Fruit fly (Drosophila melanogaster) whole organism, embryonic: ENCODE measurements around the gene APC4.
A peak's percentile ranks its signal among the peaks of the same experiment; 100 is the strongest.

Experiments
- BtbVII ChIP-seq: fragments of 200-800 bp; sonication (Bioruptor generic); optimal IDR thresholded peaks from 3 replicates; lab custom pipeline; 2017; ENCODE audit warnings: missing biosample characterization, mild to moderate bottlenecking, missing genetic modification characterization
- CG14860 ChIP-seq: fragments of 200-800 bp; sonication (Bioruptor generic); IDR thresholded peaks from 3 replicates; pipeline ENCODE4 v1.3.6; 2022; ENCODE audit warnings: missing biosample characterization, missing genetic modification characterization; ENCODE audit not compliant: partially characterized antibody
- CG34224 ChIP-seq: fragments of 200-800 bp; sonication (Bioruptor generic); IDR thresholded peaks from 3 replicates; pipeline ENCODE4 v1.3.6; 2022; ENCODE audit warnings: missing biosample characterization, missing genetic modification characterization; ENCODE audit not compliant: partially characterized antibody
- CG42726 ChIP-seq: fragments of 200-800 bp; sonication (Bioruptor generic); IDR thresholded peaks from 2 replicates; pipeline ENCODE4 v1.3.6; 2022; ENCODE audit warnings: missing biosample characterization, missing genetic modification characterization; ENCODE audit not compliant: partially characterized antibody
- CG5245 ChIP-seq: fragments of 200-800 bp; sonication (Bioruptor generic); optimal IDR thresholded peaks from 3 replicates; lab custom pipeline; 2016; ENCODE audit warnings: missing biosample characterization, missing genetic modification characterization
- CG6272 ChIP-seq: fragments of 200-800 bp; sonication (Bioruptor generic); IDR thresholded peaks from 2 replicates; pipeline ENCODE4 v1.3.6; 2022; ENCODE audit warnings: missing biosample characterization, missing genetic modification characterization
- CG7271 ChIP-seq: fragments of 200-800 bp; sonication (Bioruptor generic); optimal IDR thresholded peaks from 2 replicates; lab custom pipeline; 2018; ENCODE audit warnings: missing biosample characterization, mild to moderate bottlenecking, missing genetic modification characterization, moderate library complexity
- CG7839 ChIP-seq: fragments of 200-800 bp; sonication (Bioruptor generic); optimal IDR thresholded peaks from 3 replicates; lab custom pipeline; 2018; ENCODE audit warnings: missing biosample characterization, mild to moderate bottlenecking, missing genetic modification characterization, moderate library complexity
- CG8281 ChIP-seq: fragments of 200-800 bp; sonication (Bioruptor generic); optimal IDR thresholded peaks from 2 replicates; lab custom pipeline; 2018; ENCODE audit warnings: missing biosample characterization, mild to moderate bottlenecking, missing genetic modification characterization, moderate library complexity
- CG8924 ChIP-seq: fragments of 200-800 bp; optimal IDR thresholded peaks from 3 replicates; lab custom pipeline; 2019; ENCODE audit warnings: missing biosample characterization, mild to moderate bottlenecking, missing genetic modification characterization, moderate library complexity
- CG9215 ChIP-seq: fragments of 200-800 bp; sonication (Bioruptor generic); IDR thresholded peaks from 2 replicates; pipeline ENCODE4 v1.3.6; 2022; ENCODE audit warnings: missing biosample characterization, missing genetic modification characterization
- CG9437 ChIP-seq: fragments of 200-800 bp; sonication (Bioruptor generic); optimal IDR thresholded peaks from 2 replicates; lab custom pipeline; 2018; ENCODE audit warnings: missing biosample characterization, mild to moderate bottlenecking, missing genetic modification characterization
- Deaf1 ChIP-seq: fragments of 200-800 bp; optimal IDR thresholded peaks from 3 replicates; lab custom pipeline; 2019; ENCODE audit warnings: missing biosample characterization, mild to moderate bottlenecking, missing genetic modification characterization, moderate library complexity
- Doc3 ChIP-seq: fragments of 200-800 bp; sonication (Bioruptor generic); IDR thresholded peaks from 3 replicates; pipeline ENCODE4 v1.3.6; 2022; ENCODE audit warnings: missing biosample characterization, missing genetic modification characterization; ENCODE audit not compliant: partially characterized antibody
- Drgx ChIP-seq: fragments of 200-800 bp; sonication (Bioruptor generic); IDR thresholded peaks from 2 replicates; pipeline ENCODE4 v1.3.6; 2022; ENCODE audit warnings: missing biosample characterization, missing genetic modification characterization
- Ets65A ChIP-seq: fragments of 200-800 bp; sonication (Bioruptor generic); peaks from one replicate; lab custom pipeline; 2016; ENCODE audit warnings: missing biosample characterization, missing genetic modification characterization
- Fer3 ChIP-seq: fragments of 200-800 bp; sonication (Bioruptor generic); optimal IDR thresholded peaks from 2 replicates; lab custom pipeline; 2018; ENCODE audit warnings: missing biosample characterization, mild to moderate bottlenecking, missing genetic modification characterization, moderate library complexity
- Hsf ChIP-seq: fragments of 200-800 bp; sonication (Bioruptor generic); optimal IDR thresholded peaks from 3 replicates; lab custom pipeline; 2016; ENCODE audit warnings: missing biosample characterization, missing genetic modification characterization
- Lhr ChIP-seq: fragments of 200-800 bp; sonication (Bioruptor generic); optimal IDR thresholded peaks from 3 replicates; lab custom pipeline; 2017; ENCODE audit warnings: mild to moderate bottlenecking, missing biosample characterization, missing genetic modification reagents, missing genetic modification characterization
- MESR4 ChIP-seq: fragments of 200-800 bp; sonication (Bioruptor generic); optimal IDR thresholded peaks from 2 replicates; lab custom pipeline; 2018; ENCODE audit warnings: missing biosample characterization, mild to moderate bottlenecking, missing genetic modification characterization, moderate library complexity
- Mad ChIP-seq: fragments of 200-800 bp; sonication (Bioruptor generic); optimal IDR thresholded peaks from 2 replicates; lab custom pipeline; 2016; ENCODE audit warnings: missing biosample characterization, missing genetic modification characterization
- Meics ChIP-seq: fragments of 200-800 bp; sonication (Bioruptor generic); optimal IDR thresholded peaks from 2 replicates; lab custom pipeline; 2017; ENCODE audit warnings: missing biosample characterization, mild to moderate bottlenecking, missing genetic modification characterization
- NC2α ChIP-seq: fragments of 200-800 bp; sonication (Bioruptor generic); optimal IDR thresholded peaks from 2 replicates; lab custom pipeline; 2016; ENCODE audit warnings: missing biosample characterization, missing genetic modification characterization
- Pdp1 ChIP-seq, 2 experiments: fragments of 200-800 bp; sonication (Bioruptor generic); optimal IDR thresholded peaks; 3 replicates each; lab custom pipeline; 2016; ENCODE audit warnings: missing biosample characterization in 2 of 2, missing genetic modification characterization in 2 of 2, mild to moderate bottlenecking in 1 of 2, moderate library complexity in 1 of 2
- Scr ChIP-seq: fragments of 200-800 bp; sonication (Bioruptor generic); IDR thresholded peaks from 2 replicates; pipeline ENCODE4 v1.3.6; 2022; ENCODE audit warnings: missing biosample characterization, missing genetic modification characterization; ENCODE audit not compliant: partially characterized antibody
- Trl ChIP-seq, 3 experiments: fragments of >200 bp in 2 of 3; fragments of 200-800 bp in 1 of 3; sonication (Bioruptor generic) in 1 of 3; optimal IDR thresholded peaks; 2 replicates in 1 of 3; 3 replicates in 2 of 3; lab custom pipeline; 2016 to 2017; ENCODE audit warnings: missing biosample characterization in 1 of 3, missing genetic modification characterization in 1 of 3
- ap ChIP-seq: fragments of 200-800 bp; sonication (Bioruptor generic); IDR thresholded peaks from 2 replicates; pipeline ENCODE4 v1.3.6; 2022; ENCODE audit warnings: missing biosample characterization, missing genetic modification characterization
- bowl ChIP-seq: fragments of 200-800 bp; sonication (Bioruptor generic); IDR thresholded peaks from 2 replicates; pipeline ENCODE4 v1.3.6; 2022; ENCODE audit warnings: missing biosample characterization, missing genetic modification characterization
- cg ChIP-seq: fragments of 200-800 bp; sonication (Bioruptor generic); optimal IDR thresholded peaks from 3 replicates; lab custom pipeline; 2019; ENCODE audit warnings: missing biosample characterization, mild to moderate bottlenecking, missing genetic modification characterization, moderate library complexity
- corto ChIP-seq: fragments of 200-800 bp; sonication (Bioruptor generic); optimal IDR thresholded peaks from 2 replicates; lab custom pipeline; 2016; ENCODE audit warnings: missing biosample characterization, mild to moderate bottlenecking, missing genetic modification characterization, moderate library complexity
- dpn ChIP-seq, 2 experiments: fragments of 200-800 bp; sonication (Bioruptor generic); optimal IDR thresholded peaks; 3 replicates each; lab custom pipeline; 2016; ENCODE audit warnings: missing biosample characterization in 2 of 2, missing genetic modification characterization in 2 of 2
- exex ChIP-seq: fragments of 200-800 bp; sonication (Bioruptor generic); optimal IDR thresholded peaks from 4 replicates; lab custom pipeline; 2018; ENCODE audit warnings: missing biosample characterization, mild to moderate bottlenecking, missing genetic modification characterization, moderate library complexity
- grau ChIP-seq: fragments of 200-800 bp; optimal IDR thresholded peaks from 3 replicates; lab custom pipeline; 2019; ENCODE audit warnings: missing biosample characterization, mild to moderate bottlenecking, missing genetic modification characterization, moderate library complexity
- ind ChIP-seq: fragments of 200-800 bp; sonication (Bioruptor generic); optimal IDR thresholded peaks from 3 replicates; lab custom pipeline; 2016; ENCODE audit warnings: missing biosample characterization, missing genetic modification characterization
- insv ChIP-seq, 2 experiments: fragments of 200-800 bp; sonication (Bioruptor generic); optimal IDR thresholded peaks; 3 replicates each; lab custom pipeline; 2016 to 2018; ENCODE audit warnings: missing biosample characterization in 2 of 2, missing genetic modification characterization in 2 of 2
- nmo ChIP-seq: fragments of 200-800 bp; sonication (Bioruptor generic); optimal IDR thresholded peaks from 2 replicates; lab custom pipeline; 2018; ENCODE audit warnings: missing biosample characterization, mild to moderate bottlenecking, missing genetic modification characterization, moderate library complexity
- ro ChIP-seq: fragments of 200-800 bp; sonication (Bioruptor generic); IDR thresholded peaks from 2 replicates; pipeline ENCODE4 v1.3.6; 2022; ENCODE audit warnings: missing biosample characterization, missing genetic modification characterization
- sd ChIP-seq: fragments of 200-800 bp; sonication (Bioruptor generic); optimal IDR thresholded peaks from 3 replicates; lab custom pipeline; 2018; ENCODE audit warnings: missing biosample characterization, mild to moderate bottlenecking, missing genetic modification characterization, moderate library complexity
- sens ChIP-seq: fragments of 200-800 bp; sonication (Bioruptor generic); peaks from one replicate; lab custom pipeline; 2016; ENCODE audit warnings: missing biosample characterization, missing genetic modification characterization
- vvl ChIP-seq: fragments of 200-800 bp; sonication (Bioruptor generic); IDR thresholded peaks from 2 replicates; pipeline ENCODE4 v1.3.6; 2022; ENCODE audit warnings: missing biosample characterization, missing genetic modification characterization

APC4 gene

DNA sequence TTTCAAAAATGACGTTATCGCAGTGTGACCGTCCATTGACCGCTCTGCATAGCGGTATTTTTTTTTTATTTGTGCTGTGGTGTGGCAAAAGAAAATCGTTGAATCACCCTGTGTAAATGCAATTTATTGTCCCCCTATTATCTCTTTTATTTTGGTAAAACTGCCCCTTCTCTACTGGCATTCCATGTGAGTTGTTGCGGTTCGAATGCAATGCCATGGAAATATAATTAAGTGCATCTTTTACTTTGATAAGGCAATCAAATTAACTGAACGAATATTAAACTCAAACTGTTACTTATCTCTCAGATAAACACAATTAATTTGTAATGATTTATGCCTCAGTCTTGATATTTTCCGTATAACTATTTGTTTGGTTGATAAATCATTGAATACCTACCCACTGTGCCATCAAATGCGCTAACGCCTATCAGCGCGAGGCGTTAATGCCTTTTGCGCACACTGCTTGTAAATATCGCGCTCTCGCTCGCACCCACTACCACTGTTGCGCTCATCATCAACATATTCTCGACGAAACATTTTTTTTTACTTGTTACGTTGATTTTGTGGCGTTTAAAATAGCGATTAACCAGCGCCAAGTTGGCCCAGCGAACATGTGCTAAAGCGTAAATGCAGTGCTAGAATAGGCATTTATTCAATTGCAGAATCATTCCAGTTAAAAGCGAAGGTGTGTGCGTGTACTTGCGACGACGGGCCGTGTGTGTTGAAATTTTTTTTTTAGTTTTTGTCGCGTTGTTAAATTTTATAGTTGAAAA is 26.5 kb downstream of the APC4 start (continued):
- TF ChIP-seq bowl (GFP tag; lab: Robert Waterston, UW): no peak
- TF ChIP-seq Meics (GFP tag; lab: Kevin White, UChicago): peak; percentile 51
- TF ChIP-seq CG5245 (GFP tag; lab: Kevin White, UChicago): no peak
- peak; percentile 44 for TF ChIP-seq CG9215 (GFP tag; lab: Robert Waterston, UW)
- TF ChIP-seq Scr (GFP tag; lab: Robert Waterston, UW): no peak
- TF ChIP-seq CG7839 (tag; lab: Kevin White, UChicago): peak; percentile 69
- TF ChIP-seq MESR4 (GFP tag; lab: Kevin White, UChicago): peak; percentile 55
- TF ChIP-seq grau (tag; lab: Kevin White, UChicago): peak; percentile 58
- TF ChIP-seq BtbVII: peak; percentile 13
- peak; percentile 65 for TF ChIP-seq ind (GFP tag; lab: Kevin White, UChicago)
- no peak; the same call in 1 of the 2 replicates for TF ChIP-seq CG6272 (GFP tag; lab: Robert Waterston, UW)
- no peak for TF ChIP-seq CG7271
- peak; percentile 65 for TF ChIP-seq nmo
- no peak for TF ChIP-seq ap (GFP tag; lab: Robert Waterston, UW)
- TF ChIP-seq CG42726 (GFP tag; lab: Robert Waterston, UW): no peak
- peak; percentile 69 for TF ChIP-seq Hsf
- peak; percentile 61 for TF ChIP-seq CG9437 (GFP tag; lab: Kevin White, UChicago)
- TF ChIP-seq Fer3 (tag; lab: Kevin White, UChicago): peak; percentile 18
- TF ChIP-seq ro: no peak
- no peak for TF ChIP-seq CG8281 (tag; lab: Kevin White, UChicago)
- peak; percentile 49 for TF ChIP-seq Mad (GFP tag; lab: Kevin White, UChicago)
- TF ChIP-seq Lhr (GFP tag; lab: Kevin White, UChicago): peak; percentile 61
- no peak for TF ChIP-seq NC2α
- TF ChIP-seq Doc3 (GFP tag; lab: Robert Waterston, UW): no peak
- TF ChIP-seq corto: no peak
- peak; percentile 42 to 46 for TF ChIP-seq dpn (GFP tag; optimal IDR thresholded peaks at IDR 0.05; lab: Kevin White, UChicago)
- TF ChIP-seq sd: no peak
- peak; percentile 54 for TF ChIP-seq Ets65A
- no peak for TF ChIP-seq CG14860 (GFP tag; lab: Robert Waterston, UW)

DNA sequence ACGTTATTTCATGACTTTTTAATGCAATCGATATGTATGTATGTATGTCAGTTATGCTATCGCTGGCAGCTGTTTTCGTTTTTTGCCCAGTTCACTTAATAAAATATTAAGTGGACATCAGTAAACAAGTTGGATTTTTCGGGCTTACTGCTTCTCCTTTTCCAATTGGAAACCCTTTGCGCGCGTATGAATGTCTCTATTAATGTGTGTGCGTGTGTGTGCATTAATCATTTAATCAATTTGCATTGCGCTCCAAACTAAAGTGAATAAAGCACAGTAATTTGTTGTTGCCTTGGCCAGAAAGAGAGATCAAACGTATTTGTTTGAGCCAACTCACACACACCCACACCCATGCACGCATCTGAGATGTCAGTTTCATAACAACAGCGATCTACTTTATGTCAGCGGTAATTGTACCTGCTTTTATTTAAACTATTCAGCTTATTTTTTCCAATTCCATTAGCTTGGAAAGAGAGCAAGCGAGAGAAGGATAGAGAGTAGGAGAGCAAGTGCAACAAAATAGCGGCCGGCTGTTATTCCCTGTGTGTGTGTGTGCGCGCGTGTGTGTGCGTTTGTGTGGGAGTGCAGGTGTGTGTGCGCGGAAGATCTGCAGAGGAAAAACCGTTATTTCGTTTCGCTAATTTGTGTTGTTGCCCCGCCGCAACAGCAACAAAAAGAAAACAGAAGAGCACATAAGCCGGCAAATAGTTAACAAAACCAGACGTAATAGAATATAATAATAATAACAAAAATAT is 27.6 kb downstream of the APC4 start:
- TF ChIP-seq insv (GFP tag; optimal IDR thresholded peaks at IDR 0.05; lab: Kevin White, UChicago) (peak in 1 of 2 experiments; percentile 86), sens (GFP tag; lab: Kevin White, UChicago) (peak; percentile 53), vvl (0 out of 2 replicates have a peak, but pooled peaks have one; percentile 12), CG8924 (tag; lab: Kevin White, UChicago) (peak; percentile 22), Pdp1 (GFP tag; optimal IDR thresholded peaks at IDR 0.05; lab: Kevin White, UChicago) (peak in 1 of 2 experiments; percentile 10), Deaf1 (no peak), exex (tag; lab: Kevin White, UChicago) (no peak), CG34224 (0 out of 3 replicates have a peak, but pooled peaks have one; percentile 10), Trl (optimal IDR thresholded peaks at IDR 0.05; lab: Kevin White, UChicago) (peak; percentile 41 to 61), Trl (GFP tag; optimal IDR thresholded peaks at IDR 0.05; lab: Kevin White, UChicago) (no peak), cg (GFP tag; lab: Kevin White, UChicago) (peak; percentile 75), Drgx (GFP tag; lab: Robert Waterston, UW) (no peak)
